Worm (Caenorhabditis elegans): ENCODE measurements around the gene T22H9.1.

T22H9.1 gene

DNA sequence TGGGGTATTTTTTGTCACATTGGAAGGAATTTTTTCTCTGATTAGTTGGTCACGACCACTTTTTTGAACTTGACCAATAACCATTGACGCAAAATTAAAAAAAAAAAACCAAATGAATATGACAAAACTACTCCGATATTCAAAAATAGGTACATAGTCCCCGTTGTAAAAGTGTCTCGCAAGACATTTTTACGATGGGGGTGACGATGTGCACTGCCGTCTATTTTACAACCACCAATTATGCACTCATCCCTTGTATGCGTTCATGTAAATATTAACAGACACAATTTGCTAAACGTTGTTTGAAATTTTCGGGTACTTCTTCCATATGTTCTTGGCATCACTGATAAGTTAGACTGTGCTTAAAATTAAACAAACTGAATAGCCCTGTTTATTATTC lies 40.2 kb downstream of the T22H9.1 start, which contains the start of gene scl-27:
TSS of gene scl-27 (plus strand) at position 301 of the 400 bp plus-strand sequence.
- TF ChIP-seq unc-62 (GFP tag; optimal IDR thresholded peaks at IDR 0.05): no peak

- no peak for TF ChIP-seq unc-62 (GFP tag; optimal IDR thresholded peaks at IDR 0.05)
Measured at ce11 chrV:403028-403427, 43.5 kb downstream of the T22H9.1 start, which contains the start of gene srh-62. TSS of gene srh-62 (minus strand) at chrV:403128.

DNA sequence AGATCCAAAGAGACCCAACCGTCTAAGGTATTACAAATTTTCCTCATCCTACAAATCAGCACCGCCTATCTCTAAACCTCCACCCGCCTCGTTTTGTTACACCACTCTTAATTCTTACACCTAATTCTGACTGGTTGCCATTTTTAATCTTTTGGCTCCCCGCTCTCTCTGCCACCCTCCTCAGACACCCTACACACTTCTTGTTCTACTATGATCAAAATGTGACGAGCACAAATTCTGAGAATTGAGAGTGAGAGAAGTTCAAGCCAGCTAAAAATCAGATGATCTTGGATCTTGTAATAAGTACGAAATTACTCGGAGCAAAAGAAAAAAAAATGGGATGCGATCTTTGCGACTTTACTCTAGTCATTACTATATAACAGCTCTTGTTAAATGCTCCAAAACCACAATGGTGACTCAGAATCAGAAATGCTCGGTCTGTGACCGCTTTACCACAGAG lies 44.7 kb downstream of the T22H9.1 start, which contains the start of gene nhr-252:
TSS of gene nhr-252 (plus strand) at position 410 of the 460 bp plus-strand sequence.
- no peak for TF ChIP-seq unc-62 (GFP tag; optimal IDR thresholded peaks at IDR 0.05)

DNA sequence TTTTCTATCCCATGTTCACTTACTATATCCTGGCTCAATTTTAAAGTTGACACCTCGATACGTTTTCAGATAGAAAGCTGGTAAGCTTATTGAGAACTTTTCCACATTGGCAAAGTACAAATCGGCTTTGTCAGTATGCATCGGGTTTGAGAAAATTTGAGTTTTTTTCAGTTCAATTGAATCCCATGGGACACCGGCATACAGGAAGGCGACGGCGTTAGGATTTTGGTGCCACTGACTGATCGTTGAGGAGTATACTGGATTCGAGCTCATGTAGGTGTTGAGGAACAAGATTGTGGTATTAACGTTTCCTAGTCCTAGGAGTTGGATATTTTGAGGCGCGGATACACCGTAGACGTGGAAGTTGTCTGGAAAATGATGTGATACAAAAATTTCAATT lies 53.3 kb downstream of the T22H9.1 start:
- no peak for TF ChIP-seq unc-62 (GFP tag; optimal IDR thresholded peaks at IDR 0.05)

Data from whole organism, dauer.